Worm (Caenorhabditis elegans) whole organism, late embryonic: Measurements from ENCODE around the gene Y37H2A.13.

Experiments used
- K09A11.1 ChIP-seq: sonication (generic microtip); optimal IDR thresholded peaks from 2 replicates; lab custom pipeline; 2017; ENCODE audit warnings: antibody characterized with exemption, mild to moderate bottlenecking, missing genetic modification characterization, missing compliant biosample characterization; ENCODE audit not compliant: insufficient read depth
- ama-1 ChIP-seq: fragments of 150-350 bp; optimal IDR thresholded peaks from 2 replicates; lab custom pipeline; 2014
- elt-2 ChIP-seq: sonication (generic microtip); optimal IDR thresholded peaks from 2 replicates; lab custom pipeline; 2016; ENCODE audit warnings: missing genetic modification reagents, missing genetic modification characterization, missing compliant biosample characterization
- hlh-15 ChIP-seq: sonication (generic microtip); optimal IDR thresholded peaks from 2 replicates; lab custom pipeline; 2016; ENCODE audit warnings: missing genetic modification characterization, missing compliant biosample characterization
- lin-11 ChIP-seq: fragments of 200-800 bp; sonication (Bioruptor generic); optimal IDR thresholded peaks from 2 replicates; lab custom pipeline; 2018; ENCODE audit warnings: mild to moderate bottlenecking, missing genetic modification characterization, missing compliant biosample characterization
- nfya-1 ChIP-seq: sonication (generic microtip); optimal IDR thresholded peaks from 2 replicates; lab custom pipeline; 2017; ENCODE audit warnings: missing genetic modification characterization, mild to moderate bottlenecking, missing compliant biosample characterization, antibody characterized with exemption, moderate library complexity
- nhr-232 ChIP-seq: sonication (generic microtip); optimal IDR thresholded peaks from 2 replicates; lab custom pipeline; 2016; ENCODE audit warnings: missing genetic modification characterization, missing compliant biosample characterization
- pat-9 ChIP-seq: fragments of 200-800 bp; sonication (Bioruptor generic); optimal IDR thresholded peaks from 2 replicates; lab custom pipeline; 2018; ENCODE audit warnings: mild to moderate bottlenecking, missing genetic modification characterization, moderate library complexity, missing compliant biosample characterization
- pqm-1 ChIP-seq: sonication (generic microtip); optimal IDR thresholded peaks from 2 replicates; lab custom pipeline; 2016; ENCODE audit warnings: missing genetic modification characterization, missing compliant biosample characterization
- tbx-2 ChIP-seq: sonication (generic microtip); optimal IDR thresholded peaks from 2 replicates; lab custom pipeline; 2016; ENCODE audit warnings: missing genetic modification characterization, missing compliant biosample characterization
- unc-3 ChIP-seq, 2 experiments: fragments of 200-800 bp in 1 of 2; sonication (Bioruptor generic) in 1 of 2; sonication (generic microtip) in 1 of 2; conservative IDR thresholded peaks in 1 of 2; optimal IDR thresholded peaks in 1 of 2; 2 replicates each; pipeline versions ENCODE4 v1.3.6 to Lab custom; 2016 to 2022; ENCODE audit warnings: missing compliant biosample characterization in 2 of 2, missing genetic modification characterization in 2 of 2, missing genetic modification reagents in 1 of 2
- unc-86 ChIP-seq: sonication (generic microtip); optimal IDR thresholded peaks from 2 replicates; lab custom pipeline; 2016; ENCODE audit warnings: missing genetic modification characterization, missing compliant biosample characterization

DNA sequence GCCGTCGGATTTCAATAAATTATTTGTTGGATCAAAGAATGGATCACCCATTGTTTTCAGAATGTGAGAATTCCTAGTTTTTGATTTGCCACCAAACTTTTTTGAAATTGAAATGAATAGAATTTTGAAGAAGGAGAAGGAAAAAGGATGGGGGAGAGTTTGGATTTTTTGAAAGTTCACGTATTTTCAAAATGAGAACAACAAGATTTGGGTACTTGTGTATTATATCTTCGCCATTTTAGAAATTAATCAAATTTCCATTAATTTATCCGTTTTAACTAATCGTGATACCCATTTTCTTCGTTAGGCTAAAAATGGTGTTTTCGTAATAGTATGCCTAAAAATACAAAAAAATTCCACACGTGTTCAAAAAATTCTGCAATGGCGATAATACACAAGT lies 28.9 kb downstream of the Y37H2A.13 start, which contains the start of gene C14A6.8:
- TF ChIP-seq elt-2 (tag; lab: Kevin White, UChicago) (no peak), ama-1 (lab: Kevin White, UChicago) (no peak), K09A11.1 (tag; lab: Kevin White, UChicago) (no peak), tbx-2 (no peak), nfya-1 (tag; lab: Kevin White, UChicago) (no peak), lin-11 (no peak), pat-9 (no peak), nhr-232 (tag; lab: Kevin White, UChicago) (no peak), unc-3 (GFP tag; conservative IDR thresholded peaks at IDR 0.05; lab: Robert Waterston, UW) (no peak), unc-3 (tag; optimal IDR thresholded peaks at IDR 0.05; lab: Kevin White, UChicago) (no peak), pqm-1 (tag; lab: Kevin White, UChicago) (no peak), hlh-15 (no peak), unc-86 (tag; lab: Kevin White, UChicago) (no peak)
